Fruit fly (Drosophila melanogaster) whole organism, larva: ENCODE results near the gene CG15282.
"Not testable (repeated sequence)": the region's sequence is repeated elsewhere in the genome, so short reads cannot be mapped to it uniquely, and the experiment has no call there.

ENCODE experiments used
- noc ChIP-seq: fragments of 200-800 bp; sonication (Bioruptor generic); optimal IDR thresholded peaks from 3 replicates; lab custom pipeline; 2019; ENCODE audit warnings: missing biosample characterization, mild to moderate bottlenecking, missing genetic modification characterization, moderate library complexity

CG15282 gene

DNA sequence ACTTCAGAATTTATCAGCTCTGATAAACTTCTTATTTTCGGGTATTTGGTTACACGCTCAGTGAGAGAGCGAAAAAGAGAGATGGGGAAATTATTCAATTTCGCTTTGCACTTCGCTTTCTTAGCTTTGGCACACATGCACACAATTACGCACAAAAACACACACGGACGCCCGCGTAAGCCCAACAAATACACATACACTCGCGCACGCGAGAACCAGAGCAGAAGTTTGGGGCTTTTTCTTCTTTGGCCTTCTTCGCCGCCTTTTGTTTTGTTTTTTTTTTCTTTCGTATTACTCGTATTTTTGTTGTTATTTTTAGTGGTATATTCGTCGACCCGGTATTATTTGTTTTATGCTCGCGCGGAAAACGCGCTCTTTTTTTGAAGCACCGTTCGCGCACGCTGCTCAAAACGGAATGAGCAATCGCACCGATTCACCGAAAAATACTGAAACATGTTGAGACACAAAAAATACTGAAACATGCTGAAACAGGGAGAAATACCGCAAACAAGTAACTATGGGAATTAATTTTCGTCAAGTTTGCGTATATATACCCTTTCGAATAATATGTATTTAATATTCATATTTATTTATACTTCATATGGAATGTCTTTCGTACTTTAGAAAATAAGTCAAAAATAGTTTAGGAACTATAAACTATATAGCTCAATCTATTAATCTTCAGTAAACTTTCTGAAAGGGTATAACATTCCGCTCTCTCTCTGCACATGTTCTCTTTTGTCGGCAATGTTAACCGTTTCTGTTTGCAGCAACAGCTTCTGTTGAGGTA lies 23.2 kb upstream of the CG15282 start, which contains the start of gene osp:
Gene osp (minus strand): TSS at position 419 of the 790 bp plus-strand sequence.
- TF ChIP-seq noc: peak; percentile 84

DNA sequence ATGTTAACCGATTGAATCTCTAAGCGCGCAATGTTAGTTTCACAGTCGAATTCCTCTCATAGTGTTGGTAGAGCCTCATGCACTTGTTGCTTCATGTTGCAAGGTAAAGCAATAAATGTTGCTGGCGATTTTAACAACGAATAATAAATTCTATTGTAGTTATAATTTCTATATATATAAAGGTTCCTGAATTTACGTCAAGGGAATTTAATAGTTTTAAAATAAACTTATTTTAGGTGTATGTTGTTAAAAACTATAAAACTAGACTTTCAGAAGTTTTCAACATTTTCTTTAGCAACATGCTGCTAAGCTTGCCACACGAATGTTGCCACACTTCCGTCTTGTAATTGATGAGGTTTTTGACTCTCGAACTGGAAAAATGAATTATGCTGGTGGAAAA lies 22.0 kb upstream of the CG15282 start:
- TF ChIP-seq noc: no peak

DNA sequence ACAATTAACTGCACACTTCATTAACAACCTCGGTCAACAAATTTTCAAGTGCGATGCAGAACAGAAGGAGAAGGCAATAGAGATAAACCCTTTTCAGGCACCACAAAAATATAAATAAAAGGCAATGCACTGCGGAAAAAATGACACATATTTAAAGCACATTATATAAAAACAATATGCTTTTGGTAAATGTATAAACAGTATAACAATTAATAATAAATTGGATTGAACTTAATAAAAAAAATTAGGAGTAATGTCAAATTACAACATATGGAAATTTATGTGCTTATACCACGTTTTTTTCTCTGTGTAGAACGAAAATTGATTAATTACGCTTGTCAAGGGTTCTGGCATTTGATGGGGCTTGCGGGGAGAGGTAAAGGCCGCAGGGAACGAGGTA lies 21.5 kb upstream of the CG15282 start:
- TF ChIP-seq noc: no peak

DNA sequence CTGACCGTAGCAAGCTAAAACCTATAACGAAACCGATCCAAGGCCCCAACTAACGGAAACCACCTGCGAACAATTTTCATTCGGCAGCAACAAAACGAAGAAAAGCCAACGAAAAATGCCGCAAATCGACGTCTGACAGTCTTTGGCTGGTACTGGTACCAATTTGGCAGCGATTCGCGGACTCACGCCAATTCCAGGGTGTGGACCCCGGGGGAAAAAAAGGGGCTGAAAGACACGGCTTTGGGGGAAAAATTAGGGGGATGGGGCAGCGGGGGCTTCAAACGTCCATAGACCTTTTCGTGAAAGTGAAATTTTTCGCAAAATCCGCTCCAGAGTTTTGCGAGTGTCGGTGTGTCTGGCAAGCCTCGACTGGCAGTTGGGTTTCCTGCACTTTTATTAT lies 18.7 kb upstream of the CG15282 start:
- no peak for TF ChIP-seq noc

DNA sequence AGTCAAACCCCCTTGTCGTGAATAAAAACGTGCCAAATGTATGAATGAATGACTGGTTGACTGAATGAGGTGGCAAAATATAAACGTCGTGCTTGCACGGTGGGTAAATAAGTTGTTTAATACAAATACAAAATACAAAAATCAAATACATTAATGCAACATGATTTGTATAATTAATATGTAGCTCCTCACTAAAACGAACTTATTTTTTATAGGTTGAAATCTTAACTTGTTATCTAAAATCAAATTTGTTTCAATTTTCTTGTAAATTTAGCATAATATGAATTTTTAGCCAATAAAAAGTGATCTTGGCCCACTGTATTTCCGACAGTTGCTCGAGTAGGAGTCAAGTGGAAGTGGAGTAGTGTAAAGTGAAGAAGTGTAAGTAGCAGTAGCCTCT lies 14.3 kb upstream of the CG15282 start:
- peak; percentile 15 for TF ChIP-seq noc

DNA sequence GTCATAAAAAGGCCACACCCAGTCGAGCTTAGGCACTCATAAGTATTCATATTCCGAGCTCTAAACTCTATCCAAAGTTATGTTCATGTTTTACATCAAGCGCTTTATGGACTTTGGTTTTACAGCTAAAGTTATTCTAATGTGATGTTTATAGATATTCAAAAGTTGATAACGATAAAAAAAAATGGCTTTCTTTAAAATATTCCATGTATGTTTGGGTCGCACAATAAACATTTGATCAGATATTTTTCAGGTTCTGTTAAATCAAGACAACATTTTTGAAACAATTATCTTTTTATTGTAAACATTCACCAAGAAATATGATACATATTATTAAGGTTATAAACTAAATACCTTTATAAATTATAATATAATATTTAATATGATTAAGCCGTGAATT lies 13.3 kb upstream of the CG15282 start:
- TF ChIP-seq noc: no peak

DNA sequence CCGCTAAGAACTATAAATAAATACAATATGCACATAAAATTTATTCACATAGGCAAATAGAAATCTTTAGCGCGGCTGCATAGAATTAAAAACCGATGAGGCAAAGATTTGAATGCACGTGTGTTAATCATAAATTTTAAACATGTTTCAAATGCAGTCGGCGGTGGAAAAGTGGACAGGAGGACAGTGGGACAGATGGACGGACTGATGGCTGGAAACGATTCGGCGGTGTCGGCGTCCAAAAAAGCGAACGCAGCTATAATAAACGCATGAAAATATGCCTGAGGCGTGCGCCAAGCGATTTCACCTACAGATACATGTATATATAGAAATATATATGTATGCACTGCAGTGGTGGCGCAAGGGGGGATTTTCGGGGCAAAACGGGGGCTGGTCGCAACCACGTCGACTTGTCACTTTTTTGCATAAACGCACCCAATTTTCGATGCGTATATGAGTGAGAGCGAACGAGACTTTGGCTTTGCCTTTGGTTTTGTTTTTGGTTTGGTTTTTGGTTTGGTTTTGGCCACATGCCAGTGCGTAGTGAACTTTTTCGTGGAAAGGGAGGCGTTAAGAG lies 12.7 kb upstream of the CG15282 start:
- no peak for TF ChIP-seq noc

DNA sequence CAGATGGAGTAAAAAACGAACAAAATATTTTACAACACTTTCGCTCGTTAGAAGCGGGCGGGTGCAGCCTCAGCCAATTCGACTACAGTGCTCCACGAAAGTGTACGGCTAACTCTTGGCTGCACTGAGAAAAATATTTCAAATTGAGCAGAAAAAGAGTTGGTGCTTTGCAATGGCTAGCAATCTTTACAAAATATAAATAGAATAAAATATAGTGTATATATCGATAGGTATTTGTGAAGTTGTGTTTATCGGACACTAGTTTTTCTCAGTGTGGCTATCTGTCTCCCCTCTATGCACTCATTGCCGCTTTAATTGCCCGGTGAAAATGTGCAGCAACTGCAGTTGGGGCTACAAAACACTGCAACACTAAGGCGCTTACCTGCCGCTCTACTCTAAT lies 10.8 kb upstream of the CG15282 start:
- no peak for TF ChIP-seq noc

DNA sequence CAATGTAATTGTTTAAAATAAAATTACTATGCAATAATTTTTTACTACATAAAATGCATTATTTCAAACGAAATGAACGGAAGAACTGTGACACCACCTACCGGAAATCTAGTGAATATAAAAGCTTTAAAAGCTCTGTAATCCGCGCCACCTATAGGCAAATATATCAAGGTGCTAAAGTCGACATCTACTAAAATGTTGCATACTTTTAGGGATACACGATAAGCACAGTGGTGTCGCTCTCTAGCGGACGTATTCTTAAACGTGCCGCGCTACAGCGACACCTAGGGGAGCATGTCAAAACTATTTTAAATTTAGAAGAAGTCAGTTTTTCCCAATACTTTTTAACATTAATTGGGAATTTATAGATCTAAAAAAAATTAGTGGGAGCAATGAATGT lies 6.1 kb upstream of the CG15282 start:
- no peak for TF ChIP-seq noc

DNA sequence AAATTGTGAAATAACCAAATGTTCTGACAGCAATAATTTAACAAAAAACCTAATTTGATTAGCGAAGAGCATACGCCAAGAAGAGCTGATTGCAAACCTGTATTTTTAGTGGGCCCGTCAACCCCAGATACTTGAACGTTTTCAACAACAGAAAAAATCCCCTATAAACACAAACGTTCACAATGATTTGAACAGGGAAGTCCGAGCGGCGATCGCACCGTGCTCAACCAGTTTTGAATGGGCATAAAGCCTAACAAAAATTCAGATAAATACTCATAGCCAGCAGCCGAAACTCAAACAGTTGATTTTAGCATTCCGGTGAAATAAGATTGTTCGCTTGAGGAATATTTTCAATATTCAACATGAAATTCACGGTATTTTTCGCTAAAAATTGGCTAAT lies 1.2 kb downstream of the CG15282 start, which contains the start of gene CG34165:
Gene CG34165 (plus strand): TSS at position 284 of the 400 bp plus-strand sequence.
- no peak for TF ChIP-seq noc

DNA sequence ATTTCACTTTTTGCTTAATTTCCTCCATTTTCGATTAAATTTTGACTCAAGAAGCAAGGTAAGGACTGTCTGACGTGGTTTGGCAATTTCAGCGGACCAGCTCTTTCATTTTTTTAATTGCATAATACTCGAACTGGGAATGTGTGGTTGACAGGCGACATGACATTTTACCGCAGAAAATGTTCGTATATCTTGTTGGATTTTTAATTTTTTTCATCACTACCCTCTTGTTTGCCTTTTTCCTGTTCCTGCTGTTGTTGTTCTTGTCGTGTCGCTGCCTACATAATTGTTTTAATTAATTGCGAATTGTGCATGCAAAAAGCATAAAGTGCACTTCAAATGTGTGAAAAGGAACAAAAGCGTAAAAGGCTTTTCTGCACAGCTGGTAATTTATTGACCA lies 17.8 kb downstream of the CG15282 start, which contains the start of gene CG42685:
Gene CG42685 (minus strand): TSS at position 101 of the 400 bp plus-strand sequence.
- TF ChIP-seq noc: no peak

DNA sequence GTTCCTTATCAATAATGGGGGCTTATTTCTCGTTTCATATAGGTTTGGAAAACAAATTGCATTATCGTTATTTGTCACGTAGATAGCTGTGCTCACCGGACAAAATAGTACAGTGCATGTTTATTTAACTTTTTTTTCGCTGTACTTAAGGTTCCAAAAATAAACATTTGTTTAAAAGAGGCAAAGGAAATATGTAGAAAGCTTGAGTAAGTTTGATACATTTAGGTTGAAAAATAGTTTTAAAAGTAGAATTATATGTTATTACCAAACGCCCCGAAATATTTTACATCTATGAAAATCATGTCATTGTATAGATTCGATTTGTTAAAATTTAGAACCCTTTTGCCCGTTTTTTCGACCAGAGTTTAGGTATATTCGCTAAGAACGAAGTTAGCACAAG lies 23.3 kb downstream of the CG15282 start, which contains the start of gene CG31835:
Gene CG31835 (plus strand): TSS at position 301 of the 400 bp plus-strand sequence.
- TF ChIP-seq noc: not testable (repeated sequence)

DNA sequence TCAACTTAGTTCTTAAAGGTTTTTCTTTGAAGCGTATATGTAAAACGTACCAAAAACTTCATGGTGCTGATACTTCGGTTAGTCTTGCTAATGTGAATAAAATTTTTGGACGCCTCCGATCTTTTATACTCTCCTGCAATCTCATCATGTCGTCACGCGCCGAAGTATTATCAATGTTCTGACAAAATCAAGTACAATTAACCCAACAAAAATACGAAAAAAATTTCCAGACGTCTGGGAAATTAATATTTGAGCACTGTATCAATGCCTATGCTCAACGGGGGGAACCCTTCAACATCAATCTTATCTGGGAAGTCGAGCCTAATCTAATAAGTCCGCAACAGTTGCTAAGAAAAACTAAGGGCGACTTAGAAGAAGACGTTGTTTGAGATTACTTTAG lies 25.4 kb downstream of the CG15282 start, which contains the start of gene CG31775:
Gene CG31775 (minus strand): TSS at position 101 of the 400 bp plus-strand sequence.
- not testable (repeated sequence) for TF ChIP-seq noc

DNA sequence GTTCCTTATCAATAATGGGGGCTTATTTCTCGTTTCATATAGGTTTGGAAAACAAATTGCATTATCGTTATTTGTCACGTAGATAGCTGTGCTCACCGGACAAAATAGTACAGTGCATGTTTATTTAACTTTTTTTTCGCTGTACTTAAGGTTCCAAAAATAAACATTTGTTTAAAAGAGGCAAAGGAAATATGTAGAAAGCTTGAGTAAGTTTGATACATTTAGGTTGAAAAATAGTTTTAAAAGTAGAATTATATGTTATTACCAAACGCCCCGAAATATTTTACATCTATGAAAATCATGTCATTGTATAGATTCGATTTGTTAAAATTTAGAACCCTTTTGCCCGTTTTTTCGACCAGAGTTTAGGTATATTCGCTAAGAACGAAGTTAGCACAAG lies 27.3 kb downstream of the CG15282 start, which contains the start of gene CG42585:
Gene CG42585 (plus strand): TSS at position 301 of the 400 bp plus-strand sequence.
- TF ChIP-seq noc: not testable (repeated sequence)

DNA sequence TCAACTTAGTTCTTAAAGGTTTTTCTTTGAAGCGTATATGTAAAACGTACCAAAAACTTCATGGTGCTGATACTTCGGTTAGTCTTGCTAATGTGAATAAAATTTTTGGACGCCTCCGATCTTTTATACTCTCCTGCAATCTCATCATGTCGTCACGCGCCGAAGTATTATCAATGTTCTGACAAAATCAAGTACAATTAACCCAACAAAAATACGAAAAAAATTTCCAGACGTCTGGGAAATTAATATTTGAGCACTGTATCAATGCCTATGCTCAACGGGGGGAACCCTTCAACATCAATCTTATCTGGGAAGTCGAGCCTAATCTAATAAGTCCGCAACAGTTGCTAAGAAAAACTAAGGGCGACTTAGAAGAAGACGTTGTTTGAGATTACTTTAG lies 29.5 kb downstream of the CG15282 start, which contains the start of gene CG42586:
Gene CG42586 (minus strand): TSS at position 101 of the 400 bp plus-strand sequence.
- TF ChIP-seq noc: not testable (repeated sequence)

DNA sequence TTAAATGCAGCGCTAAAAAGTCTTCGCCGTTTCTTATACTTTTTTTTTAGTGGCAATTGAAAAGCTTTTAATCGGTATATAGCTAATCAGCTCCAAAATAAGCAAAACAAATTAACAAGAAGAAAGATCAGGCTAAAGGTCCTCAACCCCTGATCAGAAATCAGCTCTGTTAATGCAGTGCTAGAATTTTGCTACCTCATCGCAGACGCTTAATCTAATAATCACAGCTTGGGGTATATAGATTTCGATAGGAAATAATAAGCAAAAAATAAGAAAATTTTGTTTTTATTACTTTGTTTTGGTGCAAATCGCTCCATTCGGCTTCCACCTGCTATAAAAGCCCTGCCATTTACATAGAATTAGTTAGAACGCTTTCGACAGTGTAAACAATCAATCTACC lies 30.6 kb downstream of the CG15282 start, which contains the start of gene CG34166:
Gene CG34166 (plus strand): TSS at position 301 of the 400 bp plus-strand sequence.
- not testable (repeated sequence) for TF ChIP-seq noc

DNA sequence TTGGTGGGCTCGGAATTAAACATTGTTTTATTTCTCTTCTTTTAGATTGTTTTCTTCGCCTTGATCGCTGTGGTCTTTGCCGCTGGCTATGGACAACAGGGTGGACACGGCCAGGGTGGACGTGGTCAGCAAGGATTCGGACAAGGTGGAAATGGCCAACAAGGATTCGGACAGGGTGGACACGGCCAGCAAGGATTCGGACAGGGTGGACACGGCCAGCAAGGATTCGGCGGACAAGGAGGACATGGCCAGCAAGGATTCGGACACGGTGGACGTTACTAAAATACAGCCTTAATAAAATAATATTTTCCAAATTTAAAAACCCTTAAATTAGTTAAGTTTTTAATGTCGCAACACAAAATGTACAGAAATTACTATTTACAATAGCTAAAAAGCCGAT lies 31.1 kb downstream of the CG15282 start:
- no peak for TF ChIP-seq noc
